Worm (Caenorhabditis elegans) whole organism, L2 larva: ENCODE results near the gene D1086.18.

Experiments
- C34F6.9 ChIP-seq: fragments of 150-350 bp; optimal IDR thresholded peaks from 2 replicates; lab custom pipeline; 2014; ENCODE audit warnings: missing biosample characterization, missing genetic modification characterization
- R02D3.7 ChIP-seq: fragments of 150-350 bp; optimal IDR thresholded peaks from 2 replicates; lab custom pipeline; 2014; ENCODE audit warnings: missing biosample characterization, missing genetic modification characterization
- Y55F3AM.14 ChIP-seq: fragments of 200-800 bp; sonication (Bioruptor generic); optimal IDR thresholded peaks from 2 replicates; lab custom pipeline; 2018; ENCODE audit warnings: mild to moderate bottlenecking, missing genetic modification characterization, missing compliant biosample characterization
- alr-1 ChIP-seq: fragments of 150-350 bp; optimal IDR thresholded peaks from 2 replicates; lab custom pipeline; 2014; ENCODE audit warnings: missing biosample characterization, missing genetic modification characterization
- ama-1 ChIP-seq: fragments of 150-350 bp; optimal IDR thresholded peaks from 2 replicates; lab custom pipeline; 2018; ENCODE audit warnings: inconsistent platforms
- blmp-1 ChIP-seq: sonication (generic microtip); optimal IDR thresholded peaks from 2 replicates; lab custom pipeline; 2017; ENCODE audit warnings: missing genetic modification characterization, mild to moderate bottlenecking, missing compliant biosample characterization, antibody characterized with exemption, moderate library complexity; ENCODE audit not compliant: insufficient read depth
- ceh-82 ChIP-seq: fragments of 150-350 bp; optimal IDR thresholded peaks from 2 replicates; lab custom pipeline; 2014; ENCODE audit warnings: missing biosample characterization, missing genetic modification characterization
- crh-2 ChIP-seq: sonication (generic microtip); optimal IDR thresholded peaks from 2 replicates; lab custom pipeline; 2017; ENCODE audit warnings: missing biosample characterization, missing genetic modification characterization
- dmd-4 ChIP-seq: sonication (generic microtip); optimal IDR thresholded peaks from 2 replicates; lab custom pipeline; 2017; ENCODE audit warnings: missing biosample characterization, missing genetic modification characterization
- fos-1 ChIP-seq: fragments of 150-350 bp; optimal IDR thresholded peaks from 2 replicates; lab custom pipeline; 2014; ENCODE audit warnings: missing biosample characterization, missing genetic modification characterization
- gmeb-1 ChIP-seq: fragments of 150-350 bp; optimal IDR thresholded peaks from 2 replicates; lab custom pipeline; 2014; ENCODE audit warnings: missing biosample characterization, missing genetic modification characterization
- lin-39 ChIP-seq: fragments of 150-350 bp; optimal IDR thresholded peaks from 2 replicates; lab custom pipeline; 2014; ENCODE audit warnings: missing biosample characterization, missing genetic modification reagents, missing genetic modification characterization
- lsy-2 ChIP-seq, 2 experiments: fragments of 150-350 bp in 1 of 2; sonication (generic microtip) in 1 of 2; optimal IDR thresholded peaks; 2 replicates each; lab custom pipeline; 2014 to 2017; ENCODE audit warnings: missing biosample characterization in 2 of 2, missing genetic modification characterization in 2 of 2
- mbf-1 ChIP-seq: sonication (generic microtip); optimal IDR thresholded peaks from 2 replicates; lab custom pipeline; 2017; ENCODE audit warnings: missing biosample characterization, missing genetic modification characterization
- mdl-1 ChIP-seq, 2 experiments: fragments of 150-350 bp in 1 of 2; sonication (generic microtip) in 1 of 2; optimal IDR thresholded peaks; 2 replicates each; lab custom pipeline; 2017; ENCODE audit warnings: missing biosample characterization in 2 of 2, missing genetic modification characterization in 2 of 2
- nhr-12 ChIP-seq: fragments of 150-350 bp; optimal IDR thresholded peaks from 2 replicates; lab custom pipeline; 2014; ENCODE audit warnings: missing biosample characterization, missing genetic modification characterization
- nhr-129 ChIP-seq: fragments of 150-350 bp; optimal IDR thresholded peaks from 2 replicates; lab custom pipeline; 2014; ENCODE audit warnings: missing biosample characterization, missing genetic modification characterization
- nhr-21 ChIP-seq: fragments of 150-350 bp; optimal IDR thresholded peaks from 2 replicates; lab custom pipeline; 2014; ENCODE audit warnings: missing biosample characterization, missing genetic modification characterization
- nhr-23 ChIP-seq: fragments of 150-350 bp; optimal IDR thresholded peaks from 2 replicates; lab custom pipeline; 2014; ENCODE audit warnings: missing biosample characterization, missing genetic modification reagents, missing genetic modification characterization
- nhr-25 ChIP-seq: fragments of 150-350 bp; sonication (generic microtip); optimal IDR thresholded peaks from 3 replicates; lab custom pipeline; 2014; ENCODE audit warnings: missing biosample characterization, missing genetic modification characterization
- nhr-6 ChIP-seq: fragments of 150-350 bp; optimal IDR thresholded peaks from 2 replicates; lab custom pipeline; 2014; ENCODE audit warnings: missing biosample characterization, missing genetic modification characterization
- peb-1 ChIP-seq: fragments of 150-350 bp; optimal IDR thresholded peaks from 2 replicates; lab custom pipeline; 2014; ENCODE audit warnings: missing biosample characterization, missing genetic modification characterization
- sem-4 ChIP-seq: fragments of 150-350 bp; optimal IDR thresholded peaks from 2 replicates; lab custom pipeline; 2014; ENCODE audit warnings: missing biosample characterization, missing genetic modification reagents, missing genetic modification characterization
- skn-1 ChIP-seq: sonication (generic microtip); optimal IDR thresholded peaks from 2 replicates; lab custom pipeline; 2017; ENCODE audit warnings: missing biosample characterization, missing genetic modification characterization
- sma-9 ChIP-seq, 2 experiments: fragments of 150-350 bp in 1 of 2; sonication (generic microtip) in 1 of 2; optimal IDR thresholded peaks; 2 replicates each; lab custom pipeline; 2014 to 2016; ENCODE audit warnings: missing genetic modification characterization in 2 of 2, mild to moderate bottlenecking in 1 of 2, missing biosample characterization in 1 of 2, missing compliant biosample characterization in 1 of 2, missing genetic modification reagents in 1 of 2, moderate library complexity in 1 of 2
- snpc-4 ChIP-seq: fragments of 150-350 bp; optimal IDR thresholded peaks from 2 replicates; lab custom pipeline; 2014; ENCODE audit warnings: missing biosample characterization, missing genetic modification characterization
- unc-55 ChIP-seq: fragments of 150-350 bp; sonication (generic microtip); optimal IDR thresholded peaks from 3 replicates; lab custom pipeline; 2014; ENCODE audit warnings: missing biosample characterization, missing genetic modification reagents, missing genetic modification characterization
- unc-62 ChIP-seq: fragments of 150-350 bp; optimal IDR thresholded peaks from 2 replicates; lab custom pipeline; 2014; ENCODE audit warnings: missing biosample characterization, missing genetic modification reagents, missing genetic modification characterization
- zag-1 ChIP-seq: fragments of 150-350 bp; optimal IDR thresholded peaks from 2 replicates; lab custom pipeline; 2014; ENCODE audit warnings: missing biosample characterization, missing genetic modification characterization
- ztf-1 ChIP-seq: fragments of 200-800 bp; sonication (Bioruptor generic); conservative IDR thresholded peaks from 2 replicates; pipeline ENCODE4 v1.3.6; 2022; ENCODE audit warnings: missing genetic modification characterization, missing compliant biosample characterization
- ztf-11 ChIP-seq: sonication (generic microtip); optimal IDR thresholded peaks from 2 replicates; lab custom pipeline; 2017; ENCODE audit warnings: missing biosample characterization, missing genetic modification characterization

D1086.18 gene

ce11 chrV:14120674-14121073 is 35.0 kb downstream of the D1086.18 start:
- TF ChIP-seq ceh-82 (tag; lab: Kevin White, UChicago) (no peak), alr-1 (tag; lab: Kevin White, UChicago) (no peak), unc-62 (GFP tag; lab: Kevin White, UChicago) (no peak), Y55F3AM.14 (no peak), lin-39 (tag; lab: Kevin White, UChicago) (no peak), skn-1 (tag; lab: Kevin White, UChicago) (no peak), nhr-6 (tag; lab: Kevin White, UChicago) (no peak), dmd-4 (tag; lab: Kevin White, UChicago) (no peak), lsy-2 (tag; optimal IDR thresholded peaks at IDR 0.05; lab: Kevin White, UChicago) (no peak), mbf-1 (no peak), peb-1 (no peak)

DNA sequence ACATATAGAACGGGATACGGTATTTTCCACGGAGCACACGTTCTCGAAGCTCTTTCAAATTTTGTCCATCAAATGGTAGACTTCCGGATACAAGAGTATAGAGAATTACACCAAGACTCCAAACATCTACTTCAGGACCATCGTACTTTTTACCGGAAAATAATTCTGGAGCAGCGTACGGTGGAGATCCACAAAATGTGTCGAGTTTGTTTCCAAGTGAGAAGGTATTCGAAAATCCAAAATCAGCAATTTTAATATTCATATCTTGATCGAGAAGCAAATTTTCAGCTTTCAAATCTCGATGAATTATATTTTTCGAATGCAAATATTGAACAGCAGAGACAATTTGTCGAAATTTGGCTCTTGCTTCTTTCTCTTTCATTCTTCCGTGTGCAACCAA is 37.5 kb downstream of the D1086.18 start:
- no peak for TF ChIP-seq unc-62 (GFP tag; lab: Kevin White, UChicago)
- TF ChIP-seq blmp-1 = no peak

- TF ChIP-seq nhr-129 (tag; lab: Kevin White, UChicago) (peak; percentile 17), mdl-1 (tag; optimal IDR thresholded peaks at IDR 0.05; lab: Kevin White, UChicago) (no peak)
These were observed 40.7 kb downstream of the D1086.18 start for ce11 chrV:14126341-14126924.

DNA sequence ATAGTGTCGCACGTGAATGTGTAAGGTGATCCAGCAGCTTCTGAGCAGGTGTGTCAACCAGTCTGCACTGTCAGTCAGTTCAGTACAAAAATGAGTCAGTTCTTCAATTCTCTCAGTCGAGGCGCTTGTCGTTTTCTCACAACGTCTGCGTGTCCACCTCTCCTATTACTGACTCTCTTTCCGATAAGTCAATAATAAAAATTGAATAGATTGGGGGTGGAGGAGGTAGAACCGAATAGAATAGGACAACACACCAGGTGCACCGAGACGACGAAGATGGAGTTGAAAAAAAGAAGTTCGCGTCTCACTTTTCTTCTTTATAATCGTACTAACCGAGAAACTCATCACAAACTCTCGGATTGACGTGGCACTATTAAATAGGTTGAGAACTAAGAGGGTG is 42.1 kb downstream of the D1086.18 start:
- TF ChIP-seq zag-1 (tag; lab: Kevin White, UChicago) = no peak
- peak; percentile 52 for TF ChIP-seq fos-1 (tag; lab: Kevin White, UChicago)
- TF ChIP-seq nhr-129 (tag; lab: Kevin White, UChicago) = peak; percentile 18

- TF ChIP-seq crh-2 (tag; lab: Kevin White, UChicago) = no peak
- no peak for TF ChIP-seq blmp-1
- TF ChIP-seq ztf-11 = no peak
- no peak for TF ChIP-seq gmeb-1 (tag; lab: Kevin White, UChicago)
- peak; percentile 3 for TF ChIP-seq Y55F3AM.14
These were observed 43.2 kb downstream of the D1086.18 start for ce11 chrV:14128858-14129257.

DNA sequence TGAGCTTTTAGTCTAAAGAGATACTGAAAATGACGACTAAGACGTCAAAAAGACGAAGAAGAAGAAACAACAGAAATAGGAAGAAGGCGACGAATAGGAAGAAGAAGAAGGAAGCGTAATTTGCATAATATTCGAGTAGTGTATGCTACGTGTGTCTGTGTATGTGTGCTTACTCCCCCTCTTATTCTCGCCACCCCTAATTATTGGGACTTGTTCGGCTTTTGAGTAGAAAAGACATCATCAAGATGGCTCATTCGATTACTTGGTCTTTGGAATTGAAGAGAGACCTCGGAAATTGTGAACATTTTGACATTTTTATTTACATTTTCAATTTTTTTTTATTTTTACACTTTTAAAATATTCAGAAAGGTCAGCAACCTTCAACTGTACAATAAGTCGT is 44.5 kb downstream of the D1086.18 start:
- no peak for TF ChIP-seq nhr-21 (tag; lab: Kevin White, UChicago)
- TF ChIP-seq sma-9 (GFP tag; optimal IDR thresholded peaks at IDR 0.05; lab: Kevin White, UChicago) = no peak
- no peak for TF ChIP-seq sma-9 (tag; optimal IDR thresholded peaks at IDR 0.05; lab: Kevin White, UChicago)
- TF ChIP-seq zag-1 (tag; lab: Kevin White, UChicago) = no peak
- TF ChIP-seq fos-1 (tag; lab: Kevin White, UChicago) = no peak
- no peak for TF ChIP-seq ama-1 (lab: Kevin White, UChicago)
- TF ChIP-seq nhr-23 (tag; lab: Kevin White, UChicago) = no peak
- no peak for TF ChIP-seq nhr-25 (tag; lab: Kevin White, UChicago)
- TF ChIP-seq lsy-2 (tag; optimal IDR thresholded peaks at IDR 0.05; lab: Kevin White, UChicago) = no peak
- no peak for TF ChIP-seq crh-2 (tag; lab: Kevin White, UChicago)

ce11 chrV:14133002-14133763 is 47.5 kb downstream of the D1086.18 start:
- no peak for TF ChIP-seq C34F6.9 (tag; lab: Kevin White, UChicago)
- TF ChIP-seq ztf-1 (GFP tag; lab: Robert Waterston, UW) = no peak
- no peak for TF ChIP-seq R02D3.7 (tag; lab: Kevin White, UChicago)
- no peak for TF ChIP-seq nhr-12 (tag; lab: Kevin White, UChicago)
- TF ChIP-seq snpc-4 = no peak
- TF ChIP-seq nhr-25 (tag; lab: Kevin White, UChicago) = peak; percentile 17
- no peak for TF ChIP-seq Y55F3AM.14
- TF ChIP-seq zag-1 (tag; lab: Kevin White, UChicago) = no peak
- peak; percentile 8 for TF ChIP-seq sma-9 (GFP tag; optimal IDR thresholded peaks at IDR 0.05; lab: Kevin White, UChicago)
- no peak for TF ChIP-seq sma-9 (tag; optimal IDR thresholded peaks at IDR 0.05; lab: Kevin White, UChicago)
- no peak for TF ChIP-seq ztf-11
- no peak for TF ChIP-seq dmd-4 (tag; lab: Kevin White, UChicago)
- TF ChIP-seq lsy-2 (tag; optimal IDR thresholded peaks at IDR 0.05; lab: Kevin White, UChicago) = peak in 1 of 2 experiments; percentile 16
- TF ChIP-seq unc-55 (GFP tag; lab: Kevin White, UChicago) = no peak
- TF ChIP-seq nhr-129 (tag; lab: Kevin White, UChicago) = peak; percentile 8
- TF ChIP-seq peb-1 = no peak
- no peak for TF ChIP-seq lin-39 (tag; lab: Kevin White, UChicago)
- no peak for TF ChIP-seq nhr-6 (tag; lab: Kevin White, UChicago)
- TF ChIP-seq blmp-1 = no peak
- no peak for TF ChIP-seq sem-4 (tag; lab: Kevin White, UChicago)
